Worm (Caenorhabditis elegans) whole organism, late embryonic: ENCODE measurements around the gene irld-48.

Source experiments
- ahr-1 ChIP-seq: sonication (generic microtip); optimal IDR thresholded peaks from 2 replicates; lab custom pipeline; 2016; ENCODE audit warnings: missing genetic modification characterization, missing compliant biosample characterization
- ama-1 ChIP-seq: fragments of 150-350 bp; optimal IDR thresholded peaks from 2 replicates; lab custom pipeline; 2014
- ceh-24 ChIP-seq: sonication (generic microtip); optimal IDR thresholded peaks from 2 replicates; lab custom pipeline; 2016; ENCODE audit warnings: mild to moderate bottlenecking, missing genetic modification characterization, missing compliant biosample characterization
- che-1 ChIP-seq: sonication (generic microtip); optimal IDR thresholded peaks from 2 replicates; lab custom pipeline; 2016; ENCODE audit warnings: mild to moderate bottlenecking, missing genetic modification characterization, missing compliant biosample characterization
- ets-4 ChIP-seq: sonication (generic microtip); optimal IDR thresholded peaks from 2 replicates; lab custom pipeline; 2016; ENCODE audit warnings: missing genetic modification characterization, missing compliant biosample characterization
- hlh-30 ChIP-seq: sonication (generic microtip); optimal IDR thresholded peaks from 2 replicates; lab custom pipeline; 2017; ENCODE audit warnings: antibody characterized with exemption, missing genetic modification characterization, missing compliant biosample characterization; ENCODE audit not compliant: insufficient read depth
- nfya-1 ChIP-seq: sonication (generic microtip); optimal IDR thresholded peaks from 2 replicates; lab custom pipeline; 2017; ENCODE audit warnings: missing genetic modification characterization, mild to moderate bottlenecking, missing compliant biosample characterization, antibody characterized with exemption, moderate library complexity
- nhr-11 ChIP-seq: fragments of 150-350 bp; optimal IDR thresholded peaks from 2 replicates; lab custom pipeline; 2014; ENCODE audit warnings: missing biosample characterization, missing genetic modification characterization
- nhr-232 ChIP-seq: sonication (generic microtip); optimal IDR thresholded peaks from 2 replicates; lab custom pipeline; 2016; ENCODE audit warnings: missing genetic modification characterization, missing compliant biosample characterization
- pha-4 ChIP-seq: fragments of 150-350 bp; optimal IDR thresholded peaks from 2 replicates; lab custom pipeline; 2018; ENCODE audit warnings: missing biosample characterization, missing genetic modification reagents, missing genetic modification characterization

ce11 chrII:2967064-2967463, 11.2 kb downstream of the irld-48 start:
- no peak for TF ChIP-seq nfya-1 (tag; lab: Kevin White, UChicago)
- no peak for TF ChIP-seq ceh-24 (tag; lab: Kevin White, UChicago)
- TF ChIP-seq ama-1 (lab: Kevin White, UChicago): no peak
- TF ChIP-seq che-1: no peak
- no peak for TF ChIP-seq nhr-232 (tag; lab: Kevin White, UChicago)
- no peak for TF ChIP-seq pha-4 (tag; lab: Kevin White, UChicago)
- TF ChIP-seq ets-4 (tag; lab: Kevin White, UChicago): no peak
- no peak for TF ChIP-seq nhr-11
- TF ChIP-seq hlh-30 (tag; lab: Kevin White, UChicago): no peak
- no peak for TF ChIP-seq ahr-1 (tag; lab: Kevin White, UChicago)
